Worm (Caenorhabditis elegans): ENCODE measurements around the gene W03C9.6.

DNA sequence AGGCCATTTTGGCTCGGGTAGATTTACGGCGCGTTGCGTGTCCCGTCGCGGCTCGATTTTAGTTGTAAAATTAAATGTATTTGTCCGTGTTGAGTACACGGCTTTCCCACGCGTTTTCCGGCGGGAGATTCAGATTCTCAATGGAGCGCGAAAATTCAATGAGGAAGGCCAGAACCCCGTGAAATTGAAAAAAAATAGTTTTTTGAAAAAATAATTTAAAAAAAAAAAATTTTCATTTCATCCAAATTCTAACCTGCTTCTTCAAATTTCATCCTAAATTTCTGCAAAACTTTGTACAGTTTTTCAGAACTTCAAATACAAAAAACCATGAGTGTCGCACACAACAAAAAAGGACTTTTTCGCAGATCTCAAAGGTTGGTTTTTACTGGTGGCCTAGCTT, 54.5 kb downstream of the W03C9.6 start, which contains the start of gene glb-29:
- TF ChIP-seq pat-9 (tag; optimal IDR thresholded peaks at IDR 0.05): no peak
- TF ChIP-seq ztf-16 (tag; optimal IDR thresholded peaks at IDR 0.05): no peak
- no peak for TF ChIP-seq lin-11 (tag; optimal IDR thresholded peaks at IDR 0.05)
- no peak for TF ChIP-seq tbx-2 (tag; optimal IDR thresholded peaks at IDR 0.05)
- TF ChIP-seq ama-1 (optimal IDR thresholded peaks at IDR 0.05): no peak
- TF ChIP-seq sox-4 (tag; optimal IDR thresholded peaks at IDR 0.05): no peak
- no peak for TF ChIP-seq pha-4 (tag; optimal IDR thresholded peaks at IDR 0.05)
- TF ChIP-seq nfya-1 (tag; optimal IDR thresholded peaks at IDR 0.05): no peak
- no peak for TF ChIP-seq elt-2 (tag; optimal IDR thresholded peaks at IDR 0.05)
- TF ChIP-seq lim-6 (tag; optimal IDR thresholded peaks at IDR 0.05): no peak
- no peak for TF ChIP-seq ceh-9 (tag; optimal IDR thresholded peaks at IDR 0.05)
